Fruit fly (Drosophila melanogaster) whole organism, embryonic: Measurements from ENCODE around the gene SP1173.

Experiments used
- Atf3 ChIP-seq: fragments of 200-800 bp; sonication (Bioruptor generic); optimal IDR thresholded peaks from 3 replicates; lab custom pipeline; 2016; ENCODE audit warnings: missing biosample characterization, missing genetic modification characterization
- CG11695 ChIP-seq: fragments of 200-800 bp; sonication (Bioruptor generic); IDR thresholded peaks from 3 replicates; pipeline ENCODE4 v1.3.6; 2022; ENCODE audit warnings: missing biosample characterization, missing genetic modification characterization
- CG12236 ChIP-seq: fragments of 200-800 bp; sonication (Bioruptor generic); optimal IDR thresholded peaks from 2 replicates; lab custom pipeline; 2016; ENCODE audit warnings: missing biosample characterization, missing genetic modification characterization
- CG12391 ChIP-seq: fragments of 200-800 bp; sonication (Bioruptor generic); optimal IDR thresholded peaks from 3 replicates; lab custom pipeline; 2018; ENCODE audit warnings: missing biosample characterization, mild to moderate bottlenecking, missing genetic modification characterization, moderate library complexity
- CG13287 ChIP-seq: fragments of 200-800 bp; sonication (Bioruptor generic); IDR thresholded peaks from 2 replicates; pipeline ENCODE4 v1.3.6; 2022; ENCODE audit warnings: missing biosample characterization, missing genetic modification characterization; ENCODE audit not compliant: partially characterized antibody
- CG15479 ChIP-seq: fragments of 200-800 bp; sonication (Bioruptor generic); optimal IDR thresholded peaks from 3 replicates; lab custom pipeline; 2019; ENCODE audit warnings: missing biosample characterization, mild to moderate bottlenecking, missing genetic modification characterization, moderate library complexity
- CG1647 ChIP-seq: fragments of 200-800 bp; sonication (Bioruptor generic); optimal IDR thresholded peaks from 3 replicates; lab custom pipeline; 2016; ENCODE audit warnings: missing biosample characterization, missing genetic modification characterization
- CG17802 ChIP-seq: fragments of 200-800 bp; sonication (Bioruptor generic); optimal IDR thresholded peaks from 2 replicates; lab custom pipeline; 2018; ENCODE audit warnings: missing biosample characterization, mild to moderate bottlenecking, missing genetic modification characterization, moderate library complexity
- CG18262 ChIP-seq: fragments of 200-800 bp; optimal IDR thresholded peaks from 3 replicates; lab custom pipeline; 2019; ENCODE audit warnings: missing biosample characterization, mild to moderate bottlenecking, missing genetic modification characterization, moderate library complexity
- CG2116 ChIP-seq: fragments of 200-800 bp; sonication (Bioruptor generic); optimal IDR thresholded peaks from 3 replicates; lab custom pipeline; 2018; ENCODE audit warnings: missing biosample characterization, mild to moderate bottlenecking, missing genetic modification characterization
- CG31365 ChIP-seq: fragments of 200-800 bp; sonication (Bioruptor generic); optimal IDR thresholded peaks from 2 replicates; lab custom pipeline; 2018; ENCODE audit warnings: missing biosample characterization, mild to moderate bottlenecking, missing genetic modification characterization
- CG32532 ChIP-seq: fragments of 200-800 bp; sonication (Bioruptor generic); IDR thresholded peaks from 2 replicates; pipeline ENCODE4 v1.3.6; 2022; ENCODE audit warnings: missing biosample characterization, missing genetic modification characterization
- CG33213 ChIP-seq: fragments of 200-800 bp; sonication (Bioruptor generic); optimal IDR thresholded peaks from 3 replicates; lab custom pipeline; 2016; ENCODE audit warnings: missing biosample characterization, missing genetic modification characterization
- CG33557 ChIP-seq: fragments of 200-800 bp; sonication (Bioruptor generic); optimal IDR thresholded peaks from 2 replicates; lab custom pipeline; 2019; ENCODE audit warnings: missing biosample characterization, mild to moderate bottlenecking, missing genetic modification characterization, moderate library complexity
- CG4404 ChIP-seq: fragments of 200-800 bp; sonication (Bioruptor generic); IDR thresholded peaks from 2 replicates; pipeline ENCODE4 v1.3.6; 2022; ENCODE audit warnings: missing biosample characterization, missing genetic modification characterization
- CG6791 ChIP-seq: fragments of 200-800 bp; sonication (Bioruptor generic); IDR thresholded peaks from 3 replicates; pipeline ENCODE4 v1.3.6; 2022; ENCODE audit warnings: missing biosample characterization, missing genetic modification characterization; ENCODE audit not compliant: partially characterized antibody
- CG8924 ChIP-seq: fragments of 200-800 bp; optimal IDR thresholded peaks from 3 replicates; lab custom pipeline; 2019; ENCODE audit warnings: missing biosample characterization, mild to moderate bottlenecking, missing genetic modification characterization, moderate library complexity
- CG9437 ChIP-seq: fragments of 200-800 bp; sonication (Bioruptor generic); optimal IDR thresholded peaks from 2 replicates; lab custom pipeline; 2018; ENCODE audit warnings: missing biosample characterization, mild to moderate bottlenecking, missing genetic modification characterization
- CTCF ChIP-seq: fragments of 200-800 bp; sonication (Bioruptor generic); optimal IDR thresholded peaks from 2 replicates; lab custom pipeline; 2017; ENCODE audit warnings: missing biosample characterization, mild to moderate bottlenecking, missing genetic modification characterization, moderate library complexity
- CkIIα-i1 ChIP-seq: fragments of 200-800 bp; sonication (Bioruptor generic); IDR thresholded peaks from 2 replicates; pipeline ENCODE4 v1.3.6; 2022; ENCODE audit warnings: missing biosample characterization, missing genetic modification characterization
- Deaf1 ChIP-seq: fragments of 200-800 bp; optimal IDR thresholded peaks from 3 replicates; lab custom pipeline; 2019; ENCODE audit warnings: missing biosample characterization, mild to moderate bottlenecking, missing genetic modification characterization, moderate library complexity
- Dip3 ChIP-seq: fragments of 200-800 bp; sonication (Bioruptor generic); optimal IDR thresholded peaks from 3 replicates; lab custom pipeline; 2016; ENCODE audit warnings: missing biosample characterization, missing genetic modification characterization
- ERR ChIP-seq: fragments of 200-800 bp; sonication (Bioruptor generic); optimal IDR thresholded peaks from 2 replicates; lab custom pipeline; 2016; ENCODE audit warnings: missing biosample characterization, missing genetic modification characterization
- Ets97D ChIP-seq: fragments of 200-800 bp; sonication (Bioruptor generic); optimal IDR thresholded peaks from 3 replicates; lab custom pipeline; 2016; ENCODE audit warnings: missing biosample characterization, missing genetic modification characterization
- Fer2 ChIP-seq: fragments of 200-800 bp; sonication (Bioruptor generic); optimal IDR thresholded peaks from 2 replicates; lab custom pipeline; 2018; ENCODE audit warnings: missing biosample characterization, mild to moderate bottlenecking, missing genetic modification characterization, moderate library complexity
- Hey ChIP-seq: fragments of 200-800 bp; sonication (Bioruptor generic); optimal IDR thresholded peaks from 3 replicates; lab custom pipeline; 2018; ENCODE audit warnings: missing biosample characterization, mild to moderate bottlenecking, missing genetic modification characterization
- HmgD ChIP-seq: fragments of 200-800 bp; sonication (Bioruptor generic); optimal IDR thresholded peaks from 3 replicates; lab custom pipeline; 2016; ENCODE audit warnings: missing biosample characterization, missing genetic modification characterization
- Lim3 ChIP-seq: fragments of 200-800 bp; sonication (Bioruptor generic); IDR thresholded peaks from 2 replicates; pipeline ENCODE4 v1.3.6; 2022; ENCODE audit warnings: missing biosample characterization, missing genetic modification characterization
- Meics ChIP-seq: fragments of 200-800 bp; sonication (Bioruptor generic); optimal IDR thresholded peaks from 2 replicates; lab custom pipeline; 2017; ENCODE audit warnings: missing biosample characterization, mild to moderate bottlenecking, missing genetic modification characterization
- Mrtf ChIP-seq: fragments of 200-800 bp; sonication (Bioruptor generic); IDR thresholded peaks from 3 replicates; pipeline ENCODE4 v1.3.6; 2022; ENCODE audit warnings: missing biosample characterization, missing genetic modification characterization
- Nf-YA ChIP-seq: fragments of 200-800 bp; sonication (Bioruptor generic); IDR thresholded peaks from 2 replicates; pipeline ENCODE4 v1.3.6; 2022; ENCODE audit warnings: missing biosample characterization, missing genetic modification characterization
- Nf-YC ChIP-seq: fragments of 200-800 bp; optimal IDR thresholded peaks from 3 replicates; lab custom pipeline; 2019; ENCODE audit warnings: missing biosample characterization, mild to moderate bottlenecking, missing genetic modification characterization, moderate library complexity
- Rfx ChIP-seq: fragments of 200-800 bp; sonication (Bioruptor generic); IDR thresholded peaks from 2 replicates; pipeline ENCODE4 v1.3.6; 2022; ENCODE audit warnings: missing biosample characterization, missing genetic modification characterization
- Sin3A ChIP-seq: fragments of >200 bp; optimal IDR thresholded peaks from 2 replicates; lab custom pipeline; 2018
- Six4 ChIP-seq: fragments of 200-800 bp; sonication (Bioruptor generic); optimal IDR thresholded peaks from 2 replicates; lab custom pipeline; 2016; ENCODE audit warnings: missing biosample characterization, missing genetic modification characterization
- Trl ChIP-seq, 3 experiments: fragments of >200 bp in 2 of 3; fragments of 200-800 bp in 1 of 3; sonication (Bioruptor generic) in 1 of 3; optimal IDR thresholded peaks; 2 replicates in 1 of 3; 3 replicates in 2 of 3; lab custom pipeline; 2016 to 2017; ENCODE audit warnings: missing biosample characterization in 1 of 3, missing genetic modification characterization in 1 of 3
- Vsx1 ChIP-seq: fragments of 200-800 bp; sonication (Bioruptor generic); optimal IDR thresholded peaks from 2 replicates; lab custom pipeline; 2017; ENCODE audit warnings: missing biosample characterization, mild to moderate bottlenecking, missing genetic modification characterization, missing genetic modification reagents
- Xrp1 ChIP-seq: fragments of 200-800 bp; sonication (Bioruptor generic); IDR thresholded peaks from 2 replicates; pipeline ENCODE4 v1.3.6; 2022; ENCODE audit warnings: missing biosample characterization, missing genetic modification characterization
- ato ChIP-seq: fragments of 200-800 bp; sonication (Bioruptor generic); IDR thresholded peaks from 2 replicates; pipeline ENCODE4 v1.3.6; 2022; ENCODE audit warnings: missing biosample characterization, missing genetic modification characterization; ENCODE audit not compliant: partially characterized antibody
- dimm ChIP-seq: fragments of 200-800 bp; sonication (Bioruptor generic); IDR thresholded peaks from 2 replicates; pipeline ENCODE4 v1.3.6; 2022; ENCODE audit warnings: missing biosample characterization, missing genetic modification characterization
- dm ChIP-seq: fragments of 200-800 bp; sonication (Bioruptor generic); optimal IDR thresholded peaks from 3 replicates; lab custom pipeline; 2016; ENCODE audit warnings: missing biosample characterization, missing genetic modification characterization
- ems ChIP-seq: fragments of 200-800 bp; sonication (Bioruptor generic); optimal IDR thresholded peaks from 3 replicates; lab custom pipeline; 2016; ENCODE audit warnings: missing biosample characterization, missing genetic modification characterization
- fd102C ChIP-seq: fragments of 200-800 bp; sonication (Bioruptor generic); optimal IDR thresholded peaks from 2 replicates; lab custom pipeline; 2018; ENCODE audit warnings: missing biosample characterization, mild to moderate bottlenecking, missing genetic modification characterization, moderate library complexity
- gsb ChIP-seq: fragments of 200-800 bp; sonication (Bioruptor generic); IDR thresholded peaks from 2 replicates; pipeline ENCODE4 v1.3.6; 2022; ENCODE audit warnings: missing biosample characterization, missing genetic modification characterization
- lola ChIP-seq, 3 experiments: fragments of >200 bp in 2 of 3; fragments of 200-800 bp in 1 of 3; sonication (Bioruptor generic) in 1 of 3; optimal IDR thresholded peaks; 2 replicates each; lab custom pipeline; 2017 to 2019; ENCODE audit warnings: missing biosample characterization in 3 of 3, missing genetic modification characterization in 3 of 3, mild to moderate bottlenecking in 1 of 3, moderate library complexity in 1 of 3
- mld ChIP-seq: fragments of 200-800 bp; sonication (Bioruptor generic); IDR thresholded peaks from 3 replicates; pipeline ENCODE4 v1.3.6; 2022; ENCODE audit warnings: missing biosample characterization, missing genetic modification characterization; ENCODE audit not compliant: partially characterized antibody
- oc ChIP-seq: fragments of 200-800 bp; sonication (Bioruptor generic); optimal IDR thresholded peaks from 2 replicates; lab custom pipeline; 2018; ENCODE audit warnings: missing biosample characterization, mild to moderate bottlenecking, missing genetic modification characterization, moderate library complexity
- p53 ChIP-seq: fragments of 200-800 bp; sonication (Bioruptor generic); optimal IDR thresholded peaks from 2 replicates; lab custom pipeline; 2016; ENCODE audit warnings: missing biosample characterization, missing genetic modification characterization
- run ChIP-seq: fragments of 200-800 bp; sonication (Bioruptor generic); optimal IDR thresholded peaks from 3 replicates; lab custom pipeline; 2018; ENCODE audit warnings: missing biosample characterization, mild to moderate bottlenecking, missing genetic modification characterization
- trh ChIP-seq: fragments of 200-800 bp; sonication (Bioruptor generic); optimal IDR thresholded peaks from 2 replicates; lab custom pipeline; 2016; ENCODE audit warnings: missing biosample characterization, missing genetic modification characterization
- zen ChIP-seq: fragments of 200-800 bp; sonication (Bioruptor generic); optimal IDR thresholded peaks from 3 replicates; lab custom pipeline; 2018; ENCODE audit warnings: missing biosample characterization, mild to moderate bottlenecking, missing genetic modification characterization, moderate library complexity

The SP1173 gene

DNA sequence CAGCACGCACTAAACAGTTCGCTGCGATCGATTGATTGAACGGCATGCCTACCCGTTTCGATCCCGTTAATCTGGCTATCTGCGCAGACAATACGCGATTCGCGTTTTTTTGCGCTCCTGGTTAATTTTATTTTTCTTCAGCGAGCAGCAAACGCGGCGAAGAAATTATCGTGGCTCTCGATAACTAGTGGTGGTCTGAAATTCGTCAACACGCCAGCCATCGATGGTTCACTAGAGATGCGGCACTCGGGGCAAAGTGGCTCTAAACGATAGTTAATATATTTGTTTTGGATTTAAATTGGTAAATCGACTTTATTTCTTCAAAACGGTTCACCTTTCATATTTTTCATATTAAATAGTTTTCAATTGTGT is 39.6 kb upstream of the SP1173 start, which contains the start of gene dikar (continued):
- TF ChIP-seq CG31365 (tag; lab: Kevin White, UChicago) (no peak), CTCF (GFP tag; lab: Kevin White, UChicago) (no peak), ems (GFP tag; lab: Kevin White, UChicago) (peak; percentile 48), CG1647 (GFP tag; lab: Kevin White, UChicago) (peak; percentile 18), p53 (GFP tag; lab: Kevin White, UChicago) (no peak), CG4404 (GFP tag; lab: Robert Waterston, UW) (peak; percentile 59), mld (GFP tag; lab: Robert Waterston, UW) (peak; percentile 56; the same call in 1 of the 3 replicates), fd102C (GFP tag; lab: Kevin White, UChicago) (no peak), zen (tag; lab: Kevin White, UChicago) (no peak), CkIIα-i1 (no peak), CG15479 (GFP tag; lab: Kevin White, UChicago) (no peak), Mrtf (GFP tag; lab: Robert Waterston, UW) (peak; percentile 50; the same call in 1 of the 3 replicates), HmgD (GFP tag; lab: Kevin White, UChicago) (no peak), Deaf1 (tag; lab: Kevin White, UChicago) (no peak), Rfx (GFP tag; lab: Robert Waterston, UW) (peak; percentile 88), dimm (GFP tag; lab: Robert Waterston, UW) (0 out of 2 replicates have a peak, but pooled peaks have one; percentile 15), Ets97D (no peak), CG6791 (GFP tag; lab: Robert Waterston, UW) (peak; percentile 91), Nf-YC (no peak), CG12391 (tag; lab: Kevin White, UChicago) (peak; percentile 54), Sin3A (lab: Kevin White, UChicago) (no peak), lola (GFP tag; optimal IDR thresholded peaks at IDR 0.05; lab: Kevin White, UChicago) (peak in 1 of 3 experiments; percentile 61), ato (GFP tag; lab: Robert Waterston, UW) (peak; percentile 66), CG32532 (GFP tag; lab: Robert Waterston, UW) (peak; percentile 73), CG18262 (peak; percentile 61), Six4 (no peak), gsb (peak; percentile 5; the same call in 1 of the 2 replicates), Lim3 (GFP tag; lab: Robert Waterston, UW) (no peak), ERR (GFP tag; lab: Kevin White, UChicago) (no peak), Meics (GFP tag; lab: Kevin White, UChicago) (peak; percentile 51), CG11695 (0 out of 3 replicates have a peak, but pooled peaks have one; percentile 18), CG17802 (tag; lab: Kevin White, UChicago) (no peak), CG33557 (GFP tag; lab: Kevin White, UChicago) (peak; percentile 38), CG13287 (GFP tag; lab: Robert Waterston, UW) (peak; percentile 73), Nf-YA (0 out of 2 replicates have a peak, but pooled peaks have one; percentile 13), run (tag; lab: Kevin White, UChicago) (no peak), Atf3 (GFP tag; lab: Kevin White, UChicago) (peak; percentile 19), CG33213 (GFP tag; lab: Kevin White, UChicago) (peak; percentile 35), CG2116 (GFP tag; lab: Kevin White, UChicago) (no peak), CG12236 (GFP tag; lab: Kevin White, UChicago) (no peak), Vsx1 (GFP tag; lab: Kevin White, UChicago) (no peak), CG9437 (peak; percentile 67), Trl (optimal IDR thresholded peaks at IDR 0.05; lab: Kevin White, UChicago) (no peak), Trl (GFP tag; optimal IDR thresholded peaks at IDR 0.05; lab: Kevin White, UChicago) (no peak), CG8924 (tag; lab: Kevin White, UChicago) (peak; percentile 10), oc (tag; lab: Kevin White, UChicago) (no peak), Fer2 (tag; lab: Kevin White, UChicago) (peak; percentile 38), dm (GFP tag; lab: Kevin White, UChicago) (no peak), Dip3 (GFP tag; lab: Kevin White, UChicago) (peak; percentile 52), Hey (tag; lab: Kevin White, UChicago) (no peak), Xrp1 (GFP tag; lab: Robert Waterston, UW) (peak; percentile 59), trh (GFP tag; lab: Kevin White, UChicago) (no peak)
